Fruit fly (Drosophila melanogaster): ENCODE measurements around the gene Crg-1.

Crg-1 gene

DNA sequence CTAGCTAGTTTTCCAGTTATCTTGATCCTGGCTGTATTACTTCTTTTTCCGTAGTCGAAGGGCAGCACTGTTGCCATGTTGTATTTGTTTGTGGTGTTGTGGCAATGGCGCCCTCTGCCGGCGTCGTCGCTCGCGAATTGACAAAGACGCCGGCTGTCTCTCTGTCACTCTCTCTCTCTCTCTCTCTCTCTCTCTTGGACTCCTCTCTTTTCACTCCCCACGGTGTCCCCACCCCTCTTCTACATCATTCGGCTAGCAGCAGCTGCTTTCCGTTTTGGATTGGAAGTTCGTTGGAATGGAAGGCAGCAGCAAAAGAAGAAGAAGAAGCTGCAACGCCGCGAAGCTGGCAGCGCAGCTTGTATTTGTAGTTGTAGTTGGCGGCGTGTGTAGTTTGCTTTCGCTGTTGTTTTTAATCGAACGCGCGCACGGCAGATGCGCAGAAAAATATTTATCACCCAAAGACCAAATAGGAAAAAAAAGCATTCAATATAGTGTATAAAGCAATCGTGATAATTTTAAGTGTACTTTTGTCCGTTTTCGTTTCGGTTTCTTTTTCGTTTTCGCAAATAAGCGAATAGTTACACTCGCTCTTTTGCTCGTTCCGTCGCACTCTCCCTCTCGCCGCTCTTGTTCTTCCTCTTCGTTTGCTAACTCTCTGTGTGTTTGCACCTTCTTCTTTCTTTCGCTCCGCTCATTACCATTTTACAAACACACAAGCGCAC lies 13.2 kb upstream of the Crg-1 start (continued):
- TF ChIP-seq spab (GFP tag; optimal IDR thresholded peaks at IDR 0.05) = no peak
- peak; percentile 43 for TF ChIP-seq dac (GFP tag; optimal IDR thresholded peaks at IDR 0.05)
- no peak for TF ChIP-seq OdsH (GFP tag; optimal IDR thresholded peaks at IDR 0.05)
- no peak for TF ChIP-seq CG6854 (GFP tag; optimal IDR thresholded peaks at IDR 0.05)
- TF ChIP-seq CG6276 (GFP tag; optimal IDR thresholded peaks at IDR 0.05) = peak; percentile 62
- no peak for TF ChIP-seq Sox102F (GFP tag; optimal IDR thresholded peaks at IDR 0.05)
- peak; percentile 12 for TF ChIP-seq esn (GFP tag; optimal IDR thresholded peaks at IDR 0.05)
- no peak for TF ChIP-seq CG4318 (GFP tag; optimal IDR thresholded peaks at IDR 0.05)
- TF ChIP-seq salr (GFP tag; optimal IDR thresholded peaks at IDR 0.05) = no peak
- TF ChIP-seq Ets21C (GFP tag; optimal IDR thresholded peaks at IDR 0.05) = no peak
- peak; percentile 69 for TF ChIP-seq Lpt (GFP tag; optimal IDR thresholded peaks at IDR 0.05)
- no peak; the same call in 1 of the 3 replicates for TF ChIP-seq CG8119 (GFP tag; IDR thresholded peaks at IDR 0.05)
- peak; percentile 43 for TF ChIP-seq Ets96B (tag; optimal IDR thresholded peaks at IDR 0.05)
- TF ChIP-seq CG11902 (GFP tag; optimal IDR thresholded peaks at IDR 0.05) = no peak
- peak; percentile 17 to 49 for TF ChIP-seq ss (GFP tag; optimal IDR thresholded peaks at IDR 0.05)
- no peak for TF ChIP-seq fd59A (GFP tag; optimal IDR thresholded peaks at IDR 0.05)
- TF ChIP-seq vri (GFP tag; optimal IDR thresholded peaks at IDR 0.05) = peak; percentile 21

DNA sequence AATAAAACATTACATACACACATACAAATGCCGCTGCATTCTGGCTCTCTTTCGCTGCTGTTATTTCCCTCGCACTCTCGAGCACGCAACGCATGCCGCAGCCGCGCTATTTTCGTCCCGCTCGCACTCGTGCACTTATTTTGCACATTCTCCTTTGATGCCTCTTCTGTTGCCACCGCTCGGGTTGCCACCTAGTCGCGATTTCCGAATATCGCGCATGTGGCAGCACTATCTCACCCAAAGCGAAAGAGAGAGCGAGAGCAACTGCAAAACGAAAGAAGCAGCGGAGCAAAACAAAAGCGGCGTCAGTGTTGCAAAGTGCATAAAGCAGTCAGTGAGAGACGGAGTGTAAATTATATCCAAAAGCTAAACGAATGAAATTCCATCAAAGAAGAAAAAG lies 12.1 kb upstream of the Crg-1 start:
- no peak for TF ChIP-seq fd59A (GFP tag; optimal IDR thresholded peaks at IDR 0.05)
- TF ChIP-seq Smox (GFP tag; optimal IDR thresholded peaks at IDR 0.05) = peak; percentile 13
- TF ChIP-seq Sox102F (GFP tag; optimal IDR thresholded peaks at IDR 0.05) = peak; percentile 42
- no peak for TF ChIP-seq Hr38 (GFP tag; optimal IDR thresholded peaks at IDR 0.05)
- TF ChIP-seq acj6 (GFP tag; optimal IDR thresholded peaks at IDR 0.05) = no peak
- no peak for TF ChIP-seq pdm3 (GFP tag; optimal IDR thresholded peaks at IDR 0.05)
- peak; percentile 10 to 40 for TF ChIP-seq ss (GFP tag; optimal IDR thresholded peaks at IDR 0.05)
- TF ChIP-seq lz (GFP tag; optimal IDR thresholded peaks at IDR 0.05) = peak; percentile 15
- TF ChIP-seq Eip75B (GFP tag; optimal IDR thresholded peaks at IDR 0.05) = peak; percentile 16
- peak; percentile 11 for TF ChIP-seq dsx (GFP tag; optimal IDR thresholded peaks at IDR 0.05; ENCODE audit: poor library complexity, severe bottlenecking)
- TF ChIP-seq CG6792 (GFP tag; optimal IDR thresholded peaks at IDR 0.05) = no peak
- TF ChIP-seq CG11902 (GFP tag; optimal IDR thresholded peaks at IDR 0.05) = no peak
- TF ChIP-seq vri (GFP tag; optimal IDR thresholded peaks at IDR 0.05) = peak; percentile 34
- peak; percentile 46 for TF ChIP-seq esn (GFP tag; optimal IDR thresholded peaks at IDR 0.05)
- TF ChIP-seq CG6163 (GFP tag; IDR thresholded peaks at IDR 0.05) = peak; percentile 89
- TF ChIP-seq CG6808 (GFP tag; optimal IDR thresholded peaks at IDR 0.05) = peak; percentile 16
- peak; percentile 10 for TF ChIP-seq CG6854 (GFP tag; optimal IDR thresholded peaks at IDR 0.05)
- TF ChIP-seq CG11762 (GFP tag; optimal IDR thresholded peaks at IDR 0.05; ENCODE audit: insufficient read depth) = no peak
- TF ChIP-seq CG6276 (GFP tag; optimal IDR thresholded peaks at IDR 0.05) = no peak
- no peak for TF ChIP-seq Hr4 (GFP tag; optimal IDR thresholded peaks at IDR 0.05)
- TF ChIP-seq fkh (GFP tag; optimal IDR thresholded peaks at IDR 0.05) = peak; percentile 30
- TF ChIP-seq Blimp-1 (GFP tag; optimal IDR thresholded peaks at IDR 0.05) = no peak
- no peak for TF ChIP-seq Sox15 (GFP tag; optimal IDR thresholded peaks at IDR 0.05)
- TF ChIP-seq dac (GFP tag; optimal IDR thresholded peaks at IDR 0.05) = no peak
- TF ChIP-seq CG9139 (GFP tag; optimal IDR thresholded peaks at IDR 0.05) = no peak
- peak; percentile 71 for TF ChIP-seq svp (GFP tag)
- TF ChIP-seq Eip93F (GFP tag; optimal IDR thresholded peaks at IDR 0.05) = no peak
- TF ChIP-seq Met (GFP tag; optimal IDR thresholded peaks at IDR 0.05) = peak; percentile 41
- TF ChIP-seq achi (GFP tag; optimal IDR thresholded peaks at IDR 0.05) = no peak
- TF ChIP-seq Ets96B (tag; optimal IDR thresholded peaks at IDR 0.05) = peak; percentile 4
- 0 out of 2 replicates have a peak, but pooled peaks have one; percentile 46 for TF ChIP-seq CG15336 (GFP tag; IDR thresholded peaks at IDR 0.05)
- TF ChIP-seq Sox14 (GFP tag; optimal IDR thresholded peaks at IDR 0.05) = peak; percentile 63
- no peak for TF ChIP-seq fd85E (GFP tag; optimal IDR thresholded peaks at IDR 0.05)
- peak; percentile 40 for TF ChIP-seq Eip78C (GFP tag)
- TF ChIP-seq eg (GFP tag; IDR thresholded peaks at IDR 0.05) = peak; percentile 24; the same call in 1 of the 3 replicates
- TF ChIP-seq topi (GFP tag; optimal IDR thresholded peaks at IDR 0.05) = peak; percentile 2
- TF ChIP-seq CG1621 (tag; optimal IDR thresholded peaks at IDR 0.05) = peak; percentile 15
- TF ChIP-seq CG3032 (tag; optimal IDR thresholded peaks at IDR 0.05) = peak; percentile 6
- peak; percentile 19 for TF ChIP-seq CG10631 (GFP tag; optimal IDR thresholded peaks at IDR 0.05)
- TF ChIP-seq Hr39 (GFP tag; optimal IDR thresholded peaks at IDR 0.05) = no peak
